Fruit fly (Drosophila melanogaster): ENCODE results near the gene CG3699.

The CG3699 gene

dm6 chrX:955873-956272 is 8.6 kb upstream of the CG3699 start (continued):
- TF ChIP-seq HmgZ (tag; optimal IDR thresholded peaks at IDR 0.05) (peak; percentile 8), H15 (GFP tag; IDR thresholded peaks at IDR 0.05) (peak; percentile 51; the same call in 1 of the 3 replicates), CG12299 (tag; optimal IDR thresholded peaks at IDR 0.05) (peak; percentile 8), tup (GFP tag; optimal IDR thresholded peaks at IDR 0.05) (peak; percentile 15), Rx (GFP tag; IDR thresholded peaks at IDR 0.05) (0 out of 2 replicates have a peak, but pooled peaks have one; percentile 36), Optix (GFP tag; IDR thresholded peaks at IDR 0.05) (0 out of 3 replicates have a peak, but pooled peaks have one; percentile 65), tap (tag; optimal IDR thresholded peaks at IDR 0.05) (peak; percentile 52), slbo (GFP tag; IDR thresholded peaks at IDR 0.05) (peak; percentile 78), lmd (GFP tag; IDR thresholded peaks at IDR 0.05) (peak; percentile 73), NfI (GFP tag; optimal IDR thresholded peaks at IDR 0.05) (peak; percentile 62), lilli (GFP tag; optimal IDR thresholded peaks at IDR 0.05) (peak; percentile 62), Gug (GFP tag; IDR thresholded peaks at IDR 0.05) (peak; percentile 54; the same call in 2 of the 4 replicates), sna (GFP tag; IDR thresholded peaks at IDR 0.05; ENCODE audit: partially characterized antibody) (no peak), esg (GFP tag; conservative IDR thresholded peaks at IDR 0.05) (peak; percentile 64), stc (GFP tag; IDR thresholded peaks at IDR 0.05) (peak; percentile 65; the same call in 1 of the 2 replicates), otp (GFP tag; IDR thresholded peaks at IDR 0.05) (0 out of 3 replicates have a peak, but pooled peaks have one; percentile 39), CG1024 (GFP tag; IDR thresholded peaks at IDR 0.05) (peak; percentile 55; the same call in 1 of the 2 replicates), sens (GFP tag) (peak; percentile 90), crc (GFP tag; optimal IDR thresholded peaks at IDR 0.05) (peak; percentile 48), zfh2 (GFP tag; optimal IDR thresholded peaks at IDR 0.05) (peak; percentile 5), da (GFP tag; optimal IDR thresholded peaks at IDR 0.05) (no peak), lab (GFP tag; optimal IDR thresholded peaks at IDR 0.05) (peak; percentile 78), pan (optimal IDR thresholded peaks at IDR 0.05) (no peak), pan (GFP tag; optimal IDR thresholded peaks at IDR 0.05 in 1 of 2, IDR thresholded peaks at IDR 0.05 in 1 of 2) (peak in 1 of 2 experiments; percentile 59), CG8924 (tag; optimal IDR thresholded peaks at IDR 0.05) (peak; percentile 47), CG12219 (GFP tag; optimal IDR thresholded peaks at IDR 0.05) (peak; percentile 57), CG1792 (GFP tag; optimal IDR thresholded peaks at IDR 0.05) (peak; percentile 39), fd102C (GFP tag; optimal IDR thresholded peaks at IDR 0.05) (no peak), CG4404 (GFP tag; IDR thresholded peaks at IDR 0.05) (peak; percentile 23; the same call in 1 of the 2 replicates), MTF-1 (GFP tag; optimal IDR thresholded peaks at IDR 0.05; ENCODE audit: borderline replicate concordance) (peak; percentile 3), CG18619 (GFP tag; optimal IDR thresholded peaks at IDR 0.05) (peak; percentile 47), CG12071 (GFP tag; optimal IDR thresholded peaks at IDR 0.05) (peak; percentile 75), caup (GFP tag; optimal IDR thresholded peaks at IDR 0.05; ENCODE audit: severe bottlenecking) (peak; percentile 53), CG4854 (GFP tag; optimal IDR thresholded peaks at IDR 0.05) (no peak), Hand (GFP tag; optimal IDR thresholded peaks at IDR 0.05) (peak; percentile 28), CG5245 (GFP tag; optimal IDR thresholded peaks at IDR 0.05) (peak; percentile 29), disco-r (GFP tag; optimal IDR thresholded peaks at IDR 0.05) (no peak), CG12942 (GFP tag; optimal IDR thresholded peaks at IDR 0.05) (peak; percentile 42), CG14710 (tag; optimal IDR thresholded peaks at IDR 0.05) (peak; percentile 13), CG13624 (GFP tag; optimal IDR thresholded peaks at IDR 0.05) (peak; percentile 56), CG2678 (tag; optimal IDR thresholded peaks at IDR 0.05) (peak; percentile 73), CG17359 (tag; optimal IDR thresholded peaks at IDR 0.05) (peak; percentile 65), CG18262 (tag; optimal IDR thresholded peaks at IDR 0.05) (peak; percentile 42), CG17328 (GFP tag; IDR thresholded peaks at IDR 0.05) (peak; percentile 56), B-H1 (GFP tag; IDR thresholded peaks at IDR 0.05) (no peak; the same call in 2 of the 3 replicates), Dbx (GFP tag; IDR thresholded peaks at IDR 0.05) (peak; percentile 45; the same call in 1 of the 3 replicates), CG16863 (GFP tag; optimal IDR thresholded peaks at IDR 0.05) (peak; percentile 35), HLH54F (GFP tag; optimal IDR thresholded peaks at IDR 0.05) (peak; percentile 29), Ssrp (tag; optimal IDR thresholded peaks at IDR 0.05) (peak; percentile 57), gcm (GFP tag; optimal IDR thresholded peaks at IDR 0.05) (no peak)

Measured in whole organism, embryonic.